Worm (Caenorhabditis elegans) whole organism, L4/young adult: ENCODE results near the gene str-141.
"Not testable (repeated sequence)": the region's sequence is repeated elsewhere in the genome, so short reads cannot be mapped to it uniquely, and the experiment has no call there.

Source experiments
- W03F9.2 ChIP-seq: fragments of 150-350 bp; optimal IDR thresholded peaks from 2 replicates; lab custom pipeline; 2014; ENCODE audit warnings: missing biosample characterization, missing genetic modification characterization
- dao-5 ChIP-seq: sonication (generic microtip); optimal IDR thresholded peaks from 2 replicates; lab custom pipeline; 2016; ENCODE audit warnings: missing genotype, missing genetic modification characterization, moderate library complexity, missing compliant biosample characterization
- him-1 ChIP-seq: sonication (generic microtip); optimal IDR thresholded peaks from 2 replicates; lab custom pipeline; 2016; ENCODE audit warnings: missing genotype, missing genetic modification reagents, missing genetic modification characterization, missing compliant biosample characterization

Gene str-141

ce11 chrV:11304879-11305278, 18.7 kb downstream of the str-141 start, which contains the start of gene srh-45:
srh-45 (minus strand) TSS chrV:11304979.
- no peak for TF ChIP-seq dao-5 (tag; lab: Kevin White, UChicago)
- no peak for TF ChIP-seq him-1
- no peak for TF ChIP-seq W03F9.2 (tag; lab: Kevin White, UChicago)

- TF ChIP-seq W03F9.2 (tag; lab: Kevin White, UChicago) (no peak), dao-5 (tag; lab: Kevin White, UChicago) (no peak), him-1 (no peak)
Observed at ce11 chrV:11304200-11304599, 19.4 kb downstream of the str-141 start.

ce11 chrV:11302698-11303097, 20.9 kb downstream of the str-141 start, which contains the start of gene srh-46:
srh-46 (minus strand) TSS chrV:11302886.
- TF ChIP-seq him-1: no peak
- TF ChIP-seq W03F9.2 (tag; lab: Kevin White, UChicago): no peak
- no peak for TF ChIP-seq dao-5 (tag; lab: Kevin White, UChicago)

- no peak for TF ChIP-seq him-1
- no peak for TF ChIP-seq dao-5 (tag; lab: Kevin White, UChicago)
- no peak for TF ChIP-seq W03F9.2 (tag; lab: Kevin White, UChicago)
Observed at ce11 chrV:11300539-11300938, 23.1 kb downstream of the str-141 start, which contains the start of gene srh-47. srh-47 (minus strand) TSS chrV:11300639.

ce11 chrV:11299406-11299805, 24.2 kb downstream of the str-141 start:
- no peak for TF ChIP-seq W03F9.2 (tag; lab: Kevin White, UChicago)
- no peak for TF ChIP-seq dao-5 (tag; lab: Kevin White, UChicago)
- TF ChIP-seq him-1: no peak

ce11 chrV:11298632-11299031, 25.0 kb downstream of the str-141 start, which contains the start of gene T03F7.5:
T03F7.5 (minus strand) TSS chrV:11298732.
- TF ChIP-seq him-1 (no peak), W03F9.2 (tag; lab: Kevin White, UChicago) (no peak), dao-5 (tag; lab: Kevin White, UChicago) (no peak)

ce11 chrV:11294393-11294792, 29.2 kb downstream of the str-141 start, which contains the start of gene T03F7.6:
T03F7.6 (plus strand) TSS chrV:11294693.
- no peak for TF ChIP-seq dao-5 (tag; lab: Kevin White, UChicago)
- TF ChIP-seq him-1: no peak
- TF ChIP-seq W03F9.2 (tag; lab: Kevin White, UChicago): no peak

- TF ChIP-seq him-1 (no peak), W03F9.2 (tag; lab: Kevin White, UChicago) (no peak), dao-5 (tag; lab: Kevin White, UChicago) (no peak)
Observed at ce11 chrV:11292682-11293081, 30.9 kb downstream of the str-141 start.

- TF ChIP-seq dao-5 (tag; lab: Kevin White, UChicago) (no peak), him-1 (no peak), W03F9.2 (tag; lab: Kevin White, UChicago) (no peak)
Observed at ce11 chrV:11290888-11291287, 32.7 kb downstream of the str-141 start, which contains the start of gene C03E10.1. C03E10.1 (plus strand) TSS chrV:11291188.

- TF ChIP-seq W03F9.2 (tag; lab: Kevin White, UChicago); dao-5 (tag; lab: Kevin White, UChicago); him-1: not testable (repeated sequence)
Observed at ce11 chrV:11286114-11286513, 37.5 kb downstream of the str-141 start, which contains the start of gene C03E10.3. C03E10.3 (plus strand) TSS chrV:11286414.

ce11 chrV:11282272-11282671, 41.3 kb downstream of the str-141 start, which contains the start of gene gly-20:
gly-20 (plus strand) TSS chrV:11282572.
- TF ChIP-seq W03F9.2 (tag; lab: Kevin White, UChicago) (no peak), him-1 (no peak), dao-5 (tag; lab: Kevin White, UChicago) (no peak)

- TF ChIP-seq W03F9.2 (tag; lab: Kevin White, UChicago) (no peak), him-1 (no peak), dao-5 (tag; lab: Kevin White, UChicago) (no peak)
Observed at ce11 chrV:11281414-11282209, 42.0 kb downstream of the str-141 start.

- TF ChIP-seq dao-5 (tag; lab: Kevin White, UChicago) (no peak), W03F9.2 (tag; lab: Kevin White, UChicago) (no peak), him-1 (no peak)
Observed at ce11 chrV:11279564-11279963, 44.1 kb downstream of the str-141 start.

ce11 chrV:11272848-11273247, 50.8 kb downstream of the str-141 start, which contains the start of gene clec-223:
clec-223 (plus strand) TSS chrV:11273148.
- TF ChIP-seq dao-5 (tag; lab: Kevin White, UChicago) (no peak), him-1 (no peak), W03F9.2 (tag; lab: Kevin White, UChicago) (no peak)
